Fruit fly (Drosophila melanogaster) whole organism, embryonic: ENCODE results near the gene Nin.

ENCODE experiments used
- Blimp-1 ChIP-seq: fragments of 200-800 bp; sonication (Bioruptor generic); optimal IDR thresholded peaks from 3 replicates; lab custom pipeline; 2018; ENCODE audit warnings: missing biosample characterization, missing genetic modification characterization, mild to moderate bottlenecking, moderate library complexity, missing genetic modification reagents
- CG10431 ChIP-seq: fragments of 200-800 bp; sonication (Bioruptor generic); optimal IDR thresholded peaks from 3 replicates; lab custom pipeline; 2018; ENCODE audit warnings: missing biosample characterization, mild to moderate bottlenecking, missing genetic modification characterization
- CG11093 ChIP-seq: fragments of 200-800 bp; sonication (Bioruptor generic); IDR thresholded peaks from 3 replicates; pipeline ENCODE4 v1.3.6; 2022; ENCODE audit warnings: missing biosample characterization, missing genetic modification characterization
- CG16815 ChIP-seq: fragments of 200-800 bp; sonication (Bioruptor generic); optimal IDR thresholded peaks from 3 replicates; lab custom pipeline; 2017; ENCODE audit warnings: missing biosample characterization, mild to moderate bottlenecking, missing genetic modification characterization
- CG16863 ChIP-seq: fragments of 200-800 bp; sonication (Bioruptor generic); optimal IDR thresholded peaks from 3 replicates; lab custom pipeline; 2016; ENCODE audit warnings: missing biosample characterization, missing genetic modification characterization
- CG2678 ChIP-seq: fragments of 200-800 bp; sonication (Bioruptor generic); optimal IDR thresholded peaks from 3 replicates; lab custom pipeline; 2019; ENCODE audit warnings: missing biosample characterization, mild to moderate bottlenecking, missing genetic modification characterization, moderate library complexity
- CG33557 ChIP-seq: fragments of 200-800 bp; sonication (Bioruptor generic); optimal IDR thresholded peaks from 2 replicates; lab custom pipeline; 2019; ENCODE audit warnings: missing biosample characterization, mild to moderate bottlenecking, missing genetic modification characterization, moderate library complexity
- CG3407 ChIP-seq: fragments of 200-800 bp; sonication (Bioruptor generic); optimal IDR thresholded peaks from 2 replicates; lab custom pipeline; 2018; ENCODE audit warnings: missing biosample characterization, mild to moderate bottlenecking, missing genetic modification characterization
- CG34224 ChIP-seq: fragments of 200-800 bp; sonication (Bioruptor generic); IDR thresholded peaks from 3 replicates; pipeline ENCODE4 v1.3.6; 2022; ENCODE audit warnings: missing biosample characterization, missing genetic modification characterization; ENCODE audit not compliant: partially characterized antibody
- CG4854 ChIP-seq: fragments of 200-800 bp; sonication (Bioruptor generic); optimal IDR thresholded peaks from 2 replicates; lab custom pipeline; 2016; ENCODE audit warnings: missing biosample characterization, missing genetic modification characterization, inconsistent platforms
- CG6175 ChIP-seq: fragments of 200-800 bp; sonication (Bioruptor generic); IDR thresholded peaks from 3 replicates; pipeline ENCODE4 v1.3.6; 2022; ENCODE audit warnings: missing biosample characterization, missing genetic modification characterization
- CG7271 ChIP-seq: fragments of 200-800 bp; sonication (Bioruptor generic); optimal IDR thresholded peaks from 2 replicates; lab custom pipeline; 2018; ENCODE audit warnings: missing biosample characterization, mild to moderate bottlenecking, missing genetic modification characterization, moderate library complexity
- CG7745 ChIP-seq: fragments of 200-800 bp; sonication (Bioruptor generic); optimal IDR thresholded peaks from 2 replicates; lab custom pipeline; 2018; ENCODE audit warnings: missing biosample characterization, mild to moderate bottlenecking, missing genetic modification characterization, moderate library complexity
- CG8290 ChIP-seq, 3 experiments: fragments of 200-800 bp; sonication (Bioruptor generic); optimal IDR thresholded peaks; 2 replicates each; lab custom pipeline; 2016 to 2019; ENCODE audit warnings: missing biosample characterization in 3 of 3, missing genetic modification characterization in 3 of 3, mild to moderate bottlenecking in 2 of 3, moderate library complexity in 1 of 3
- CG8388 ChIP-seq: fragments of 200-800 bp; sonication (Bioruptor generic); optimal IDR thresholded peaks from 2 replicates; lab custom pipeline; 2019; ENCODE audit warnings: missing biosample characterization, mild to moderate bottlenecking, missing genetic modification characterization, moderate library complexity
- CG9797 ChIP-seq: fragments of 200-800 bp; sonication (Bioruptor generic); optimal IDR thresholded peaks from 3 replicates; lab custom pipeline; 2018; ENCODE audit warnings: missing biosample characterization, mild to moderate bottlenecking, missing genetic modification characterization
- CG9817 ChIP-seq: fragments of 200-800 bp; sonication (Bioruptor generic); optimal IDR thresholded peaks from 2 replicates; lab custom pipeline; 2018; ENCODE audit warnings: missing biosample characterization, mild to moderate bottlenecking, missing genetic modification characterization, moderate library complexity
- Fer2 ChIP-seq: fragments of 200-800 bp; sonication (Bioruptor generic); optimal IDR thresholded peaks from 2 replicates; lab custom pipeline; 2018; ENCODE audit warnings: missing biosample characterization, mild to moderate bottlenecking, missing genetic modification characterization, moderate library complexity
- Hr39 ChIP-seq: fragments of >200 bp; optimal IDR thresholded peaks from 2 replicates; lab custom pipeline; 2017
- MTF-1 ChIP-seq: fragments of 200-800 bp; sonication (Bioruptor generic); optimal IDR thresholded peaks from 2 replicates; lab custom pipeline; 2018; ENCODE audit warnings: missing biosample characterization, mild to moderate bottlenecking, missing genetic modification characterization, borderline replicate concordance
- Mes4 ChIP-seq: fragments of 200-800 bp; sonication (Bioruptor generic); optimal IDR thresholded peaks from 2 replicates; lab custom pipeline; 2016; ENCODE audit warnings: missing biosample characterization, missing genetic modification characterization
- Pdp1 ChIP-seq, 2 experiments: fragments of 200-800 bp; sonication (Bioruptor generic); optimal IDR thresholded peaks; 3 replicates each; lab custom pipeline; 2016; ENCODE audit warnings: missing biosample characterization in 2 of 2, missing genetic modification characterization in 2 of 2, mild to moderate bottlenecking in 1 of 2, moderate library complexity in 1 of 2
- Sox100B ChIP-seq: fragments of 200-800 bp; sonication (Bioruptor generic); optimal IDR thresholded peaks from 3 replicates; lab custom pipeline; 2018; ENCODE audit warnings: missing biosample characterization, mild to moderate bottlenecking, missing genetic modification characterization
- Ssrp ChIP-seq: fragments of 200-800 bp; sonication (Bioruptor generic); optimal IDR thresholded peaks from 2 replicates; lab custom pipeline; 2018; ENCODE audit warnings: missing biosample characterization, mild to moderate bottlenecking, missing genetic modification characterization, moderate library complexity
- ab ChIP-seq: fragments of 200-800 bp; sonication (Bioruptor generic); optimal IDR thresholded peaks from 2 replicates; lab custom pipeline; 2016; ENCODE audit warnings: missing biosample characterization, missing genetic modification characterization
- bab2 ChIP-seq: fragments of 200-800 bp; sonication (Bioruptor generic); optimal IDR thresholded peaks from 2 replicates; lab custom pipeline; 2016; ENCODE audit warnings: missing biosample characterization, missing genetic modification characterization
- bbx ChIP-seq: fragments of 200-800 bp; sonication (Bioruptor generic); IDR thresholded peaks from 2 replicates; pipeline ENCODE4 v1.3.6; 2022; ENCODE audit warnings: missing biosample characterization, missing genetic modification characterization; ENCODE audit not compliant: partially characterized antibody
- btn ChIP-seq: fragments of 200-800 bp; sonication (Bioruptor generic); optimal IDR thresholded peaks from 2 replicates; lab custom pipeline; 2016; ENCODE audit warnings: missing biosample characterization, missing genetic modification characterization
- corto ChIP-seq: fragments of 200-800 bp; sonication (Bioruptor generic); optimal IDR thresholded peaks from 2 replicates; lab custom pipeline; 2016; ENCODE audit warnings: missing biosample characterization, mild to moderate bottlenecking, missing genetic modification characterization, moderate library complexity
- dmrt99B ChIP-seq: fragments of 200-800 bp; sonication (Bioruptor generic); optimal IDR thresholded peaks from 2 replicates; lab custom pipeline; 2018; ENCODE audit warnings: missing biosample characterization, mild to moderate bottlenecking, missing genetic modification characterization, moderate library complexity
- exex ChIP-seq: fragments of 200-800 bp; sonication (Bioruptor generic); optimal IDR thresholded peaks from 4 replicates; lab custom pipeline; 2018; ENCODE audit warnings: missing biosample characterization, mild to moderate bottlenecking, missing genetic modification characterization, moderate library complexity
- eyg ChIP-seq: fragments of 200-800 bp; sonication (Bioruptor generic); optimal IDR thresholded peaks from 3 replicates; lab custom pipeline; 2016; ENCODE audit warnings: missing biosample characterization, missing genetic modification characterization
- grau ChIP-seq: fragments of 200-800 bp; optimal IDR thresholded peaks from 3 replicates; lab custom pipeline; 2019; ENCODE audit warnings: missing biosample characterization, mild to moderate bottlenecking, missing genetic modification characterization, moderate library complexity
- gro ChIP-seq: fragments of 200-800 bp; sonication (Bioruptor generic); optimal IDR thresholded peaks from 2 replicates; lab custom pipeline; 2016; ENCODE audit warnings: missing biosample characterization, missing genetic modification characterization
- hb ChIP-seq: fragments of 200-800 bp; sonication (Bioruptor generic); IDR thresholded peaks from 3 replicates; pipeline ENCODE4 v1.3.6; 2022; ENCODE audit warnings: missing biosample characterization, missing genetic modification characterization; ENCODE audit not compliant: partially characterized antibody
- hkb ChIP-seq, 2 experiments: fragments of 200-800 bp in 1 of 2; fragments of >200 bp in 1 of 2; sonication (Bioruptor generic) in 1 of 2; IDR thresholded peaks in 1 of 2; optimal IDR thresholded peaks in 1 of 2; 2 replicates each; pipeline versions ENCODE4 v1.3.6 to Lab custom; 2017 to 2022; ENCODE audit warnings: missing biosample characterization in 1 of 2, missing genetic modification characterization in 1 of 2
- lab ChIP-seq: fragments of 200-800 bp; sonication (Bioruptor generic); optimal IDR thresholded peaks from 3 replicates; lab custom pipeline; 2017; ENCODE audit warnings: missing biosample characterization, missing genetic modification characterization, mild to moderate bottlenecking, moderate library complexity, missing genetic modification reagents
- lilli ChIP-seq: fragments of 200-800 bp; sonication (Bioruptor generic); optimal IDR thresholded peaks from 3 replicates; lab custom pipeline; 2016; ENCODE audit warnings: missing biosample characterization, missing genetic modification characterization
- maf-S ChIP-seq: fragments of 200-800 bp; sonication (Bioruptor generic); optimal IDR thresholded peaks from 2 replicates; lab custom pipeline; 2016; ENCODE audit warnings: missing biosample characterization, missing genetic modification characterization
- mam ChIP-seq: fragments of 200-800 bp; sonication (Bioruptor generic); optimal IDR thresholded peaks from 3 replicates; lab custom pipeline; 2016; ENCODE audit warnings: missing biosample characterization, missing genetic modification characterization
- sd ChIP-seq: fragments of 200-800 bp; sonication (Bioruptor generic); optimal IDR thresholded peaks from 3 replicates; lab custom pipeline; 2018; ENCODE audit warnings: missing biosample characterization, mild to moderate bottlenecking, missing genetic modification characterization, moderate library complexity
- sna ChIP-seq: fragments of 200-800 bp; sonication (Bioruptor generic); IDR thresholded peaks from 2 replicates; pipeline ENCODE4 v1.3.6; 2022; ENCODE audit warnings: missing biosample characterization, missing genetic modification characterization; ENCODE audit not compliant: partially characterized antibody
- sqz ChIP-seq: fragments of 200-800 bp; sonication (Bioruptor generic); optimal IDR thresholded peaks from 3 replicates; lab custom pipeline; 2018; ENCODE audit warnings: missing biosample characterization, mild to moderate bottlenecking, missing genetic modification characterization
- sug ChIP-seq: fragments of 200-800 bp; optimal IDR thresholded peaks from 2 replicates; lab custom pipeline; 2019; ENCODE audit warnings: missing biosample characterization, mild to moderate bottlenecking, missing genetic modification characterization, moderate library complexity
- unpg ChIP-seq: fragments of 200-800 bp; sonication (Bioruptor generic); optimal IDR thresholded peaks from 3 replicates; lab custom pipeline; 2018; ENCODE audit warnings: missing biosample characterization, mild to moderate bottlenecking, missing genetic modification characterization, moderate library complexity
- vnd ChIP-seq: fragments of 200-800 bp; sonication (Bioruptor generic); IDR thresholded peaks from 3 replicates; pipeline ENCODE4 v1.3.6; 2022; ENCODE audit warnings: missing biosample characterization, missing genetic modification characterization; ENCODE audit not compliant: partially characterized antibody
- wor ChIP-seq: fragments of 200-800 bp; sonication (Bioruptor generic); IDR thresholded peaks from 2 replicates; pipeline ENCODE4 v1.3.6; 2022; ENCODE audit warnings: missing biosample characterization, missing genetic modification characterization

Gene Nin

DNA sequence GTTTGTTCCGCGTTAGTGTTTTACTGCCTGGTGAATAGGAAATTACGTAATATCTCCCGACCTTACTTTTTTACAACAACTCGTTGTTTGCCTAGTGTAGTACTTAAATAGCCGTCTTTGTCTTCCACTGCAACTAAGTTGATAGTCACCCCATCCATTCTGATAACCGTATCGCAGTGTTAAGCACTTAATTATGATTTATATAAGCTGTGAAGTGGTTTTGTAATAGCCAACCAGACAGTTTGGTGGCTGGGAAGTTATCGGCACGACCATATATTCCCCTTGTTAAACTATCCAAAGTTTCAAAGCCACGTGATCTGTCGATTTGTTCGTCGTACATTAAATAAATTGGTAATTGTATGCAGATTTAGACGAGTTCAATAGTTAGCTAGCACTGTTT is 26.0 kb upstream of the Nin start (continued):
- TF ChIP-seq exex, result peak; percentile 81
- TF ChIP-seq CG8388, result no peak
- TF ChIP-seq sug (tag; lab: Kevin White, UChicago), result peak; percentile 29
- no peak for TF ChIP-seq CG16815 (GFP tag; lab: Kevin White, UChicago)
- no peak for TF ChIP-seq CG9797 (GFP tag; lab: Kevin White, UChicago)
- TF ChIP-seq Mes4, result no peak
- TF ChIP-seq Blimp-1 (GFP tag; lab: Kevin White, UChicago), result no peak
- TF ChIP-seq Fer2 (tag; lab: Kevin White, UChicago), result no peak
- no peak for TF ChIP-seq CG2678 (tag; lab: Kevin White, UChicago)
- TF ChIP-seq vnd, result 0 out of 3 replicates have a peak, but pooled peaks have one; percentile 29
- peak in 1 of 2 experiments; percentile 88 for TF ChIP-seq Pdp1 (GFP tag; optimal IDR thresholded peaks at IDR 0.05; lab: Kevin White, UChicago)
- TF ChIP-seq CG10431 (GFP tag; lab: Kevin White, UChicago), result no peak
- TF ChIP-seq CG6175, result no peak
- TF ChIP-seq grau (tag; lab: Kevin White, UChicago), result no peak
- TF ChIP-seq lab, result peak; percentile 24
- TF ChIP-seq CG16863 (GFP tag; lab: Kevin White, UChicago), result no peak
- no peak for TF ChIP-seq CG8290 (GFP tag; optimal IDR thresholded peaks at IDR 0.05; lab: Kevin White, UChicago)
- peak in 1 of 2 experiments; percentile 10 for TF ChIP-seq CG8290 (tag; optimal IDR thresholded peaks at IDR 0.05; lab: Kevin White, UChicago)
- no peak for TF ChIP-seq CG3407 (GFP tag; lab: Kevin White, UChicago)
- no peak for TF ChIP-seq Sox100B (GFP tag; lab: Kevin White, UChicago)
- no peak for TF ChIP-seq Hr39
- no peak for TF ChIP-seq hkb (optimal IDR thresholded peaks at IDR 0.05; lab: Kevin White, UChicago)
- no peak for TF ChIP-seq hkb (GFP tag; IDR thresholded peaks at IDR 0.05; lab: Robert Waterston, UW)
- no peak for TF ChIP-seq lilli
- no peak for TF ChIP-seq Ssrp (tag; lab: Kevin White, UChicago)
- no peak for TF ChIP-seq CG4854 (GFP tag; lab: Kevin White, UChicago)
- no peak for TF ChIP-seq MTF-1 (GFP tag; lab: Kevin White, UChicago)
- no peak for TF ChIP-seq sna (GFP tag; lab: Robert Waterston, UW)

DNA sequence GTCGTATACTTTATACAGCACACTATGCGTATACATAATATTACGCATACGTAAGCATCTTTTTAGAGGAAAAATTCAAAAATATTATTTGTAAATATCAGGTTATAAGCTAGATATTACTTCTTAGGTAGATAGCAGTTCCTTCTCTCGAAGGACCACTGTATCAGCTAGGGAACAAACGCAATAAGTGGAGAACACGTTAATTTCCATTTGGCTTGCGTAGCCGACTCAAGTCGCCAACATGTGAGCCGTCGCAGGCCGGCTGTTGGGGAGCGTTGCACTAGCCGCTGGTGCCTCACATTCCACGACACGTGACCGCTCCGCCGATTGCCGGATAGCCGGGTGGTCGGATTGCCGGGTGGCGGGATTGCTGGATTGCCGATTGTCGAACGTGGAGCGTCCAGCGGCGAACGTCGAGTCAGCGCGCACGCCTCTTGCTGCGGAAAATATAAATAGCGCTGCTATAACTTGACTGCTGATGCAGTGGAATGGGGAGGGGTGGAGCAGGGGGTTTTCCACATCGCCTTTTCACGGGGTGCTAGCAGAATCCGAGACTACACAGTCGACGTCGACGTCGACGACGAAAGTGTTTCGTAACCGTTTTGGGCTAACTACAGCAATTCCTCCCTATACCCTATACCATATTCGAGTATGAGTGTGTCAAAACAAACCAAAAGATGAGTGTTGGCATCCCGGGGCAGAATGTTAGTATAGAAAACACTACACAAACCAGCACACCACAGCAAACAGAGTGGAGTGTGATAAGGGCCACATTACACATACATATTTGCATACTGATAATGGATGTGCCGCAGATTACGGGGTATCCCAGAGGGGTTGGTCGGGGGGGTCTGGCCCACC is 24.9 kb upstream of the Nin start:
- peak; percentile 10 for TF ChIP-seq unpg (GFP tag; lab: Kevin White, UChicago)
- TF ChIP-seq hb, result no peak
- TF ChIP-seq CG7271 (tag; lab: Kevin White, UChicago), result no peak
- TF ChIP-seq CG34224, result no peak
- no peak for TF ChIP-seq btn (GFP tag; lab: Kevin White, UChicago)
- no peak for TF ChIP-seq CG11093
- no peak for TF ChIP-seq maf-S (GFP tag; lab: Kevin White, UChicago)
- no peak for TF ChIP-seq ab (GFP tag; lab: Kevin White, UChicago)
- TF ChIP-seq sd (tag; lab: Kevin White, UChicago), result no peak
- TF ChIP-seq CG9797 (GFP tag; lab: Kevin White, UChicago), result no peak
- no peak for TF ChIP-seq bbx (GFP tag; lab: Robert Waterston, UW)
- no peak for TF ChIP-seq wor
- no peak for TF ChIP-seq Ssrp (tag; lab: Kevin White, UChicago)
- no peak for TF ChIP-seq gro (GFP tag; lab: Kevin White, UChicago)
- TF ChIP-seq sqz (GFP tag; lab: Kevin White, UChicago), result no peak
- no peak for TF ChIP-seq mam
- no peak for TF ChIP-seq CG7745 (tag; lab: Kevin White, UChicago)
- TF ChIP-seq eyg (GFP tag; lab: Kevin White, UChicago), result no peak
- no peak for TF ChIP-seq corto
- TF ChIP-seq bab2 (GFP tag; lab: Kevin White, UChicago), result no peak
- peak; percentile 17 for TF ChIP-seq dmrt99B (tag; lab: Kevin White, UChicago)
- no peak for TF ChIP-seq CG9817 (tag; lab: Kevin White, UChicago)
- no peak for TF ChIP-seq CG33557 (GFP tag; lab: Kevin White, UChicago)
